Fruit fly (Drosophila melanogaster) whole organism, embryonic: Measurements from ENCODE around the gene dlg1.

Source experiments
- Atf6 ChIP-seq: fragments of 200-800 bp; sonication (Bioruptor generic); IDR thresholded peaks from 2 replicates; pipeline ENCODE4 v1.3.6; 2022; ENCODE audit warnings: missing biosample characterization, missing genetic modification characterization
- CG10147 ChIP-seq: fragments of 200-800 bp; sonication (Bioruptor generic); optimal IDR thresholded peaks from 2 replicates; lab custom pipeline; 2019; ENCODE audit warnings: missing biosample characterization, mild to moderate bottlenecking, missing genetic modification characterization, moderate library complexity
- CG11456 ChIP-seq: fragments of 200-800 bp; sonication (Bioruptor generic); IDR thresholded peaks from 3 replicates; pipeline ENCODE4 v1.3.6; 2022; ENCODE audit warnings: missing biosample characterization, missing genetic modification characterization
- CG12219 ChIP-seq: fragments of 200-800 bp; sonication (Bioruptor generic); optimal IDR thresholded peaks from 3 replicates; lab custom pipeline; 2018; ENCODE audit warnings: missing biosample characterization, mild to moderate bottlenecking, missing genetic modification characterization
- CG13123 ChIP-seq: fragments of 200-800 bp; sonication (Bioruptor generic); optimal IDR thresholded peaks from 2 replicates; lab custom pipeline; 2016; ENCODE audit warnings: missing biosample characterization, missing genetic modification characterization
- CG13296 ChIP-seq: fragments of 200-800 bp; sonication (Bioruptor generic); optimal IDR thresholded peaks from 3 replicates; lab custom pipeline; 2018; ENCODE audit warnings: missing biosample characterization, mild to moderate bottlenecking, missing genetic modification characterization
- CG13624 ChIP-seq: fragments of 200-800 bp; sonication (Bioruptor generic); optimal IDR thresholded peaks from 2 replicates; lab custom pipeline; 2016; ENCODE audit warnings: missing biosample characterization, missing genetic modification characterization
- CG1603 ChIP-seq: fragments of 200-800 bp; sonication (Bioruptor generic); optimal IDR thresholded peaks from 2 replicates; lab custom pipeline; 2019; ENCODE audit warnings: missing biosample characterization, mild to moderate bottlenecking, missing genetic modification characterization, moderate library complexity
- CG1647 ChIP-seq: fragments of 200-800 bp; sonication (Bioruptor generic); optimal IDR thresholded peaks from 3 replicates; lab custom pipeline; 2016; ENCODE audit warnings: missing biosample characterization, missing genetic modification characterization
- CG17568 ChIP-seq: fragments of 200-800 bp; sonication (Bioruptor generic); optimal IDR thresholded peaks from 2 replicates; lab custom pipeline; 2018; ENCODE audit warnings: missing biosample characterization, mild to moderate bottlenecking, missing genetic modification characterization, moderate library complexity
- CG2120 ChIP-seq: fragments of 200-800 bp; sonication (Bioruptor generic); optimal IDR thresholded peaks from 3 replicates; lab custom pipeline; 2016; ENCODE audit warnings: missing biosample characterization, missing genetic modification characterization
- CG32532 ChIP-seq: fragments of 200-800 bp; sonication (Bioruptor generic); IDR thresholded peaks from 2 replicates; pipeline ENCODE4 v1.3.6; 2022; ENCODE audit warnings: missing biosample characterization, missing genetic modification characterization
- CG34224 ChIP-seq: fragments of 200-800 bp; sonication (Bioruptor generic); IDR thresholded peaks from 3 replicates; pipeline ENCODE4 v1.3.6; 2022; ENCODE audit warnings: missing biosample characterization, missing genetic modification characterization; ENCODE audit not compliant: partially characterized antibody
- CG3847 ChIP-seq: fragments of 200-800 bp; sonication (Bioruptor generic); IDR thresholded peaks from 2 replicates; pipeline ENCODE4 v1.3.6; 2022; ENCODE audit warnings: missing biosample characterization, missing genetic modification characterization
- CG4282 ChIP-seq: fragments of 200-800 bp; sonication (Bioruptor generic); optimal IDR thresholded peaks from 2 replicates; lab custom pipeline; 2016; ENCODE audit warnings: missing biosample characterization, missing genetic modification characterization
- CG5180 ChIP-seq: fragments of 200-800 bp; sonication (Bioruptor generic); optimal IDR thresholded peaks from 3 replicates; lab custom pipeline; 2017; ENCODE audit warnings: missing biosample characterization, missing genetic modification characterization, mild to moderate bottlenecking, moderate library complexity, missing genetic modification reagents
- CHES-1-like ChIP-seq: fragments of 200-800 bp; sonication (Bioruptor generic); optimal IDR thresholded peaks from 2 replicates; lab custom pipeline; 2016; ENCODE audit warnings: missing biosample characterization, missing genetic modification characterization
- Drgx ChIP-seq: fragments of 200-800 bp; sonication (Bioruptor generic); IDR thresholded peaks from 2 replicates; pipeline ENCODE4 v1.3.6; 2022; ENCODE audit warnings: missing biosample characterization, missing genetic modification characterization
- E2f2 ChIP-seq: fragments of 200-800 bp; sonication (Bioruptor generic); IDR thresholded peaks from 2 replicates; pipeline ENCODE4 v1.3.6; 2022; ENCODE audit warnings: missing biosample characterization, missing genetic modification characterization
- ERR ChIP-seq: fragments of 200-800 bp; sonication (Bioruptor generic); optimal IDR thresholded peaks from 2 replicates; lab custom pipeline; 2016; ENCODE audit warnings: missing biosample characterization, missing genetic modification characterization
- HLH3B ChIP-seq: fragments of 200-800 bp; sonication (Bioruptor generic); IDR thresholded peaks from 2 replicates; pipeline ENCODE4 v1.3.6; 2022; ENCODE audit warnings: missing biosample characterization, missing genetic modification characterization
- NC2α ChIP-seq: fragments of 200-800 bp; sonication (Bioruptor generic); optimal IDR thresholded peaks from 2 replicates; lab custom pipeline; 2016; ENCODE audit warnings: missing biosample characterization, missing genetic modification characterization
- Ptx1 ChIP-seq: fragments of 200-800 bp; sonication (Bioruptor generic); IDR thresholded peaks from 2 replicates; pipeline ENCODE4 v1.3.6; 2022; ENCODE audit warnings: missing biosample characterization, missing genetic modification characterization
- Scr ChIP-seq: fragments of 200-800 bp; sonication (Bioruptor generic); IDR thresholded peaks from 2 replicates; pipeline ENCODE4 v1.3.6; 2022; ENCODE audit warnings: missing biosample characterization, missing genetic modification characterization; ENCODE audit not compliant: partially characterized antibody
- Sin3A ChIP-seq: fragments of >200 bp; optimal IDR thresholded peaks from 2 replicates; lab custom pipeline; 2018
- Stat92E ChIP-seq, 3 experiments: fragments of >200 bp in 2 of 3; fragments of 200-800 bp in 1 of 3; sonication (Bioruptor generic) in 1 of 3; optimal IDR thresholded peaks; 2 replicates each; lab custom pipeline; 2017 to 2019; ENCODE audit warnings: missing biosample characterization in 3 of 3, missing genetic modification characterization in 3 of 3, mild to moderate bottlenecking in 1 of 3, moderate library complexity in 1 of 3
- ac ChIP-seq: fragments of 200-800 bp; sonication (Bioruptor generic); optimal IDR thresholded peaks from 3 replicates; lab custom pipeline; 2017; ENCODE audit warnings: missing biosample characterization, mild to moderate bottlenecking, missing genetic modification characterization
- bcd ChIP-seq: fragments of 200-800 bp; sonication (Bioruptor generic); optimal IDR thresholded peaks from 2 replicates; lab custom pipeline; 2017; ENCODE audit warnings: missing biosample characterization, mild to moderate bottlenecking, missing genetic modification characterization
- ci ChIP-seq: fragments of 200-800 bp; sonication (Bioruptor generic); IDR thresholded peaks from 3 replicates; pipeline ENCODE4 v1.3.6; 2022; ENCODE audit warnings: missing biosample characterization, missing genetic modification characterization
- dan ChIP-seq: fragments of 200-800 bp; sonication (Bioruptor generic); IDR thresholded peaks from 2 replicates; pipeline ENCODE4 v1.3.6; 2022; ENCODE audit warnings: missing biosample characterization, missing genetic modification characterization
- disco-r ChIP-seq: fragments of 200-800 bp; sonication (Bioruptor generic); optimal IDR thresholded peaks from 2 replicates; lab custom pipeline; 2016; ENCODE audit warnings: missing biosample characterization, missing genetic modification characterization
- fu2 ChIP-seq: fragments of 200-800 bp; sonication (Bioruptor generic); optimal IDR thresholded peaks from 2 replicates; lab custom pipeline; 2016; ENCODE audit warnings: missing biosample characterization, missing genetic modification characterization
- grau ChIP-seq: fragments of 200-800 bp; optimal IDR thresholded peaks from 3 replicates; lab custom pipeline; 2019; ENCODE audit warnings: missing biosample characterization, mild to moderate bottlenecking, missing genetic modification characterization, moderate library complexity
- gt ChIP-seq: fragments of 200-800 bp; sonication (Bioruptor generic); IDR thresholded peaks from 2 replicates; pipeline ENCODE4 v1.3.6; 2022; ENCODE audit warnings: missing biosample characterization, missing genetic modification characterization
- hbn ChIP-seq: fragments of 200-800 bp; sonication (Bioruptor generic); IDR thresholded peaks from 2 replicates; pipeline ENCODE4 v1.3.6; 2022; ENCODE audit warnings: missing biosample characterization, missing genetic modification characterization; ENCODE audit not compliant: partially characterized antibody
- lilli ChIP-seq: fragments of 200-800 bp; sonication (Bioruptor generic); optimal IDR thresholded peaks from 3 replicates; lab custom pipeline; 2016; ENCODE audit warnings: missing biosample characterization, missing genetic modification characterization
- lmd ChIP-seq: fragments of 200-800 bp; sonication (Bioruptor generic); IDR thresholded peaks from 2 replicates; pipeline ENCODE4 v1.3.6; 2022; ENCODE audit warnings: missing biosample characterization, missing genetic modification characterization
- nmo ChIP-seq: fragments of 200-800 bp; sonication (Bioruptor generic); optimal IDR thresholded peaks from 2 replicates; lab custom pipeline; 2018; ENCODE audit warnings: missing biosample characterization, mild to moderate bottlenecking, missing genetic modification characterization, moderate library complexity
- odd ChIP-seq: fragments of 200-800 bp; sonication (Bioruptor generic); optimal IDR thresholded peaks from 2 replicates; lab custom pipeline; 2017; ENCODE audit warnings: missing biosample characterization, mild to moderate bottlenecking, missing genetic modification characterization
- phol ChIP-seq: fragments of 200-800 bp; sonication (Bioruptor generic); optimal IDR thresholded peaks from 3 replicates; lab custom pipeline; 2018; ENCODE audit warnings: missing biosample characterization, mild to moderate bottlenecking, missing genetic modification characterization, moderate library complexity
- ranshi ChIP-seq: fragments of 200-800 bp; sonication (Bioruptor generic); IDR thresholded peaks from 2 replicates; pipeline ENCODE4 v1.3.6; 2022; ENCODE audit warnings: missing biosample characterization, missing genetic modification characterization
- rib ChIP-seq: fragments of 200-800 bp; sonication (Bioruptor generic); IDR thresholded peaks from 2 replicates; pipeline ENCODE4 v1.3.6; 2022; ENCODE audit warnings: missing biosample characterization, missing genetic modification characterization
- row ChIP-seq: fragments of 200-800 bp; sonication (Bioruptor generic); IDR thresholded peaks from 3 replicates; pipeline ENCODE4 v1.3.6; 2022; ENCODE audit warnings: missing biosample characterization, missing genetic modification characterization
- sens ChIP-seq: fragments of 200-800 bp; sonication (Bioruptor generic); peaks from one replicate; lab custom pipeline; 2016; ENCODE audit warnings: missing biosample characterization, missing genetic modification characterization
- seq ChIP-seq: fragments of 200-800 bp; sonication (Bioruptor generic); IDR thresholded peaks from 2 replicates; pipeline ENCODE4 v1.3.6; 2022; ENCODE audit warnings: missing biosample characterization, missing genetic modification characterization
- shn ChIP-seq: fragments of 200-800 bp; sonication (Bioruptor generic); optimal IDR thresholded peaks from 3 replicates; lab custom pipeline; 2016; ENCODE audit warnings: missing biosample characterization, missing genetic modification characterization
- sim ChIP-seq: fragments of 200-800 bp; sonication (Bioruptor generic); IDR thresholded peaks from 2 replicates; pipeline ENCODE4 v1.3.6; 2022; ENCODE audit warnings: missing biosample characterization, missing genetic modification characterization
- sisA ChIP-seq: fragments of 200-800 bp; sonication (Bioruptor generic); IDR thresholded peaks from 2 replicates; pipeline ENCODE4 v1.3.6; 2022; ENCODE audit warnings: missing biosample characterization, missing genetic modification characterization
- sug ChIP-seq: fragments of 200-800 bp; optimal IDR thresholded peaks from 2 replicates; lab custom pipeline; 2019; ENCODE audit warnings: missing biosample characterization, mild to moderate bottlenecking, missing genetic modification characterization, moderate library complexity
- zen ChIP-seq: fragments of 200-800 bp; sonication (Bioruptor generic); optimal IDR thresholded peaks from 3 replicates; lab custom pipeline; 2018; ENCODE audit warnings: missing biosample characterization, mild to moderate bottlenecking, missing genetic modification characterization, moderate library complexity

Gene dlg1

DNA sequence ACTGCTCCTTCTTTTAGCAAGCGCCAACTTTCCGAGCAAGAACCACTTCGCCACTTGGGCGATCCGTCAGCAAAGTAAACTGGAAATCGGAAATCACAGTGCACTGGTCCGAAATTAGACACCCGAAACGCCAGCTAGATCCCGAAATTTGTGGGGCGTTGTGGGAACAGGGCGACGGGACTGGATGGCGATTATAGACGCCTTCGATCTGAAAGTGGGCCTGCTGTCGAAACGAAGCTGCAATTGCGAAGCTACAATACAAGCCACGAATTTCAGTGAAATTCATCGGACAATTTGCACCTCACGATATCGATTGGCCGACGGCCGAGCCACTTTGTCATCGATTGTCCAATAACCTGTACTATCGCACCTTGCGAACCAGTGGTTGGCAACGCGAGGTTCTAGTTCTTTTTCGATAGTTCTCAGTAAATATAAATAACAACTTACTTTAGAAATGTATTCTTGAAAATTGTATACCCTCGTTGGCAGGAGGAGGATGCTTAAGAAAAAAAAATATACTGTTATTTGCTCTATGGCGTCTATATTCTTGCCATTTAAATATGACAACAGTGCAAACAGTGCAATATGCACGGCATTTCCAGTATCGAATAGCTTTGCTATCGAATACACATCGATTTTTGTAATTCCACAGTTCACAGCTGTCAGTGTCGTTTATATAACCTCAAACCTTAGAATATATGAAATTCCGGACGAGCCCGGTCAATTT lies 1.5 kb upstream of the dlg1 start, which contains the start of the genes hop and Tim8 (continued):
- TF ChIP-seq NC2α (GFP tag; lab: Kevin White, UChicago) (no peak), CG1647 (no peak), lilli (GFP tag; lab: Kevin White, UChicago) (no peak), gt (no peak), CG5180 (GFP tag; lab: Kevin White, UChicago) (no peak), CG17568 (GFP tag; lab: Kevin White, UChicago) (no peak), CG13123 (GFP tag; lab: Kevin White, UChicago) (no peak), CG3847 (GFP tag; lab: Robert Waterston, UW) (no peak), hbn (GFP tag; lab: Robert Waterston, UW) (peak; percentile 73), Sin3A (lab: Kevin White, UChicago) (peak; percentile 79), sug (peak; percentile 35), sim (GFP tag; lab: Robert Waterston, UW) (no peak), CG10147 (GFP tag; lab: Kevin White, UChicago) (peak; percentile 17), disco-r (GFP tag; lab: Kevin White, UChicago) (no peak), E2f2 (GFP tag; lab: Robert Waterston, UW) (peak; percentile 52), Ptx1 (GFP tag; lab: Robert Waterston, UW) (no peak), shn (no peak), sisA (no peak), dan (no peak), CG32532 (GFP tag; lab: Robert Waterston, UW) (no peak), CG13624 (GFP tag; lab: Kevin White, UChicago) (no peak), odd (GFP tag; lab: Kevin White, UChicago) (no peak), CG4282 (GFP tag; lab: Kevin White, UChicago) (no peak), nmo (peak; percentile 24), ac (GFP tag; lab: Kevin White, UChicago) (no peak), Scr (GFP tag; lab: Robert Waterston, UW) (peak; percentile 91), CG12219 (GFP tag; lab: Kevin White, UChicago) (no peak), phol (tag; lab: Kevin White, UChicago) (peak; percentile 5), CG34224 (GFP tag; lab: Robert Waterston, UW) (peak; percentile 83), lmd (GFP tag; lab: Robert Waterston, UW) (no peak)

DNA sequence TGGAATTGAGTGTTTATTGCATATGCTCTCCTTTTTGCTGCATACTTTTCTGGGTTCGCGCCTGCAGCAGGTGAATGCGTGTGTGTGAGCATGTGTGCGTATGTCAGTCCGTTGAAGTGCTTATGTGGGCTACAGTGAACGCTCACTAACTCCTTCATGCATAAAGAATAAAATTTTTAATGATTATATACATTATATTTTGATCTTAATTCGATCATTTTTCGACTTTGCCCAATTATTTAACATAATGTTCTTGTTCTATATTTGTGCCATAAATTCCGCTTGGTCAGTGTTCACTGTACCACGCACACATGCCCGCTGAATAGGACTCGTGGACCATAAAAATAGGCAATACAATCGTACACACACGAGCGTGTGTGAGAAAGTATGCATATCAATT lies 1.3 kb downstream of the dlg1 start:
- TF ChIP-seq row (peak; percentile 64), Atf6 (peak; percentile 60), rib (GFP tag; lab: Robert Waterston, UW) (0 out of 2 replicates have a peak, but pooled peaks have one; percentile 35), Ptx1 (GFP tag; lab: Robert Waterston, UW) (peak; percentile 52; the same call in 1 of the 2 replicates), sens (GFP tag; lab: Kevin White, UChicago) (peak; percentile 79), CG1603 (tag; lab: Kevin White, UChicago) (peak; percentile 11), HLH3B (peak; percentile 39; the same call in 1 of the 2 replicates), CHES-1-like (GFP tag; lab: Kevin White, UChicago) (no peak), lmd (GFP tag; lab: Robert Waterston, UW) (peak; percentile 64), ac (GFP tag; lab: Kevin White, UChicago) (no peak), CG11456 (GFP tag; lab: Robert Waterston, UW) (0 out of 3 replicates have a peak, but pooled peaks have one; percentile 47), fu2 (no peak), CG2120 (GFP tag; lab: Kevin White, UChicago) (peak; percentile 27), grau (tag; lab: Kevin White, UChicago) (peak; percentile 74), CG13296 (no peak), ERR (GFP tag; lab: Kevin White, UChicago) (no peak), zen (tag; lab: Kevin White, UChicago) (no peak), ci (GFP tag; lab: Robert Waterston, UW) (0 out of 3 replicates have a peak, but pooled peaks have one; percentile 21), Drgx (GFP tag; lab: Robert Waterston, UW) (peak; percentile 70), seq (GFP tag; lab: Robert Waterston, UW) (peak; percentile 28; the same call in 1 of the 2 replicates), bcd (GFP tag; lab: Kevin White, UChicago) (peak; percentile 15), ranshi (GFP tag; lab: Robert Waterston, UW) (0 out of 2 replicates have a peak, but pooled peaks have one; percentile 41), Stat92E (GFP tag; optimal IDR thresholded peaks at IDR 0.05; lab: Kevin White, UChicago) (no peak), CG5180 (GFP tag; lab: Kevin White, UChicago) (no peak)
